Worm (Caenorhabditis elegans): Measurements from ENCODE around the gene pkc-2.

ce11 chrX:9338375-9338774 is 26.2 kb upstream of the pkc-2 start, which contains the start of gene apa-2:
- no peak for TF ChIP-seq T26A8.4 (GFP tag; IDR thresholded peaks at IDR 0.05)
- no peak for TF ChIP-seq ama-1 (optimal IDR thresholded peaks at IDR 0.05)
